Worm (Caenorhabditis elegans) whole organism, late embryonic: ENCODE data around the gene snrp-40.1.

Experiments used
- C38D4.7 ChIP-seq: fragments of 200-800 bp; sonication (Bioruptor generic); optimal IDR thresholded peaks from 2 replicates; lab custom pipeline; 2018; ENCODE audit warnings: mild to moderate bottlenecking, missing genetic modification characterization, moderate library complexity, missing compliant biosample characterization
- ceh-24 ChIP-seq: sonication (generic microtip); optimal IDR thresholded peaks from 2 replicates; lab custom pipeline; 2016; ENCODE audit warnings: mild to moderate bottlenecking, missing genetic modification characterization, missing compliant biosample characterization
- ceh-9 ChIP-seq: sonication (generic microtip); optimal IDR thresholded peaks from 2 replicates; lab custom pipeline; 2016; ENCODE audit warnings: mild to moderate bottlenecking, missing genetic modification characterization, inconsistent platforms, missing compliant biosample characterization
- dmd-4 ChIP-seq: sonication (generic microtip); optimal IDR thresholded peaks from 2 replicates; lab custom pipeline; 2016; ENCODE audit warnings: borderline replicate concordance, missing genetic modification characterization, missing compliant biosample characterization
- fax-1 ChIP-seq: sonication (generic microtip); optimal IDR thresholded peaks from 2 replicates; lab custom pipeline; 2016; ENCODE audit warnings: missing genotype, missing genetic modification characterization, missing compliant biosample characterization
- fkh-6 ChIP-seq: sonication (generic microtip); optimal IDR thresholded peaks from 2 replicates; lab custom pipeline; 2016; ENCODE audit warnings: missing genetic modification characterization, missing compliant biosample characterization
- hlh-8 ChIP-seq: sonication (generic microtip); optimal IDR thresholded peaks from 2 replicates; lab custom pipeline; 2016; ENCODE audit warnings: missing genotype, missing genetic modification characterization, missing compliant biosample characterization
- madf-2 ChIP-seq: sonication (generic microtip); optimal IDR thresholded peaks from 2 replicates; lab custom pipeline; 2017; ENCODE audit warnings: missing genetic modification characterization, missing compliant biosample characterization
- nhr-11 ChIP-seq: fragments of 150-350 bp; optimal IDR thresholded peaks from 2 replicates; lab custom pipeline; 2014; ENCODE audit warnings: missing biosample characterization, missing genetic modification characterization
- pag-3 ChIP-seq: sonication (generic microtip); optimal IDR thresholded peaks from 2 replicates; lab custom pipeline; 2016; ENCODE audit warnings: missing compliant biosample characterization, missing genetic modification characterization, borderline replicate concordance
- pha-4 ChIP-seq: fragments of 150-350 bp; optimal IDR thresholded peaks from 2 replicates; lab custom pipeline; 2018; ENCODE audit warnings: missing biosample characterization, missing genetic modification reagents, missing genetic modification characterization
- pqm-1 ChIP-seq: sonication (generic microtip); optimal IDR thresholded peaks from 2 replicates; lab custom pipeline; 2016; ENCODE audit warnings: missing genetic modification characterization, missing compliant biosample characterization
- pros-1 ChIP-seq: fragments of 150-350 bp; optimal IDR thresholded peaks from 2 replicates; lab custom pipeline; 2014; ENCODE audit warnings: missing biosample characterization, missing genetic modification reagents, missing genetic modification characterization
- sox-2 ChIP-seq: fragments of 200-800 bp; sonication (Bioruptor generic); IDR thresholded peaks from 2 replicates; pipeline ENCODE4 v1.3.6; 2022; ENCODE audit warnings: missing genetic modification reagents, missing genetic modification characterization, missing compliant biosample characterization

ce11 chrX:11286246-11286645, 13.3 kb downstream of the snrp-40.1 start, which contains the start of gene F38B2.3:
- TF ChIP-seq sox-2 (no peak), C38D4.7 (GFP tag; lab: Kevin White, UChicago) (no peak), nhr-11 (no peak), hlh-8 (no peak), fax-1 (no peak), dmd-4 (tag; lab: Kevin White, UChicago) (no peak), pqm-1 (no peak), pros-1 (tag; lab: Kevin White, UChicago) (no peak), pha-4 (tag; lab: Kevin White, UChicago) (no peak), fkh-6 (tag; lab: Kevin White, UChicago) (no peak), ceh-24 (tag; lab: Kevin White, UChicago) (no peak), pag-3 (no peak), madf-2 (tag; lab: Kevin White, UChicago) (no peak), ceh-9 (no peak)
